Worm (Caenorhabditis elegans) whole organism, mixed stage, embryonic: ENCODE measurements around the gene R10E4.11.

Experiments used
- M03D4.4 ChIP-seq: sonication (generic microtip); optimal IDR thresholded peaks from 2 replicates; lab custom pipeline; 2017; ENCODE audit warnings: mild to moderate bottlenecking, missing genetic modification characterization, missing compliant biosample characterization
- bed-3 ChIP-seq: fragments of 200-800 bp; sonication (Bioruptor generic); optimal IDR thresholded peaks from 3 replicates; lab custom pipeline; 2018; ENCODE audit warnings: mild to moderate bottlenecking, missing genetic modification characterization, moderate library complexity, missing compliant biosample characterization
- blmp-1 ChIP-seq: fragments of 150-350 bp; optimal IDR thresholded peaks from 2 replicates; lab custom pipeline; 2014; ENCODE audit warnings: missing biosample characterization, missing genetic modification characterization
- ceh-39 ChIP-seq: fragments of 150-350 bp; optimal IDR thresholded peaks from 2 replicates; lab custom pipeline; 2014; ENCODE audit warnings: missing biosample characterization, missing genetic modification characterization
- ceh-43 ChIP-seq: fragments of 200-800 bp; sonication (Bioruptor generic); optimal IDR thresholded peaks from 2 replicates; lab custom pipeline; 2018; ENCODE audit warnings: mild to moderate bottlenecking, missing genetic modification characterization, moderate library complexity, missing compliant biosample characterization
- ceh-83 ChIP-seq: fragments of 200-800 bp; sonication (Bioruptor generic); optimal IDR thresholded peaks from 2 replicates; lab custom pipeline; 2018; ENCODE audit warnings: mild to moderate bottlenecking, missing genetic modification characterization, missing compliant biosample characterization
- ces-1 ChIP-seq: fragments of 150-350 bp; optimal IDR thresholded peaks from 2 replicates; lab custom pipeline; 2014; ENCODE audit warnings: missing biosample characterization, missing genetic modification reagents, missing genetic modification characterization
- cnd-1 ChIP-seq: fragments of 200-800 bp; sonication (Bioruptor generic); optimal IDR thresholded peaks from 2 replicates; lab custom pipeline; 2018; ENCODE audit warnings: mild to moderate bottlenecking, missing genetic modification characterization, missing compliant biosample characterization
- drap-1 ChIP-seq: fragments of 200-800 bp; sonication (Bioruptor generic); optimal IDR thresholded peaks from 3 replicates; lab custom pipeline; 2018; ENCODE audit warnings: mild to moderate bottlenecking, missing genetic modification characterization, missing compliant biosample characterization
- elt-1 ChIP-seq: sonication (generic microtip); optimal IDR thresholded peaks from 2 replicates; lab custom pipeline; 2017; ENCODE audit warnings: missing genetic modification characterization, mild to moderate bottlenecking, missing compliant biosample characterization, antibody characterized with exemption, moderate library complexity, borderline replicate concordance; ENCODE audit not compliant: insufficient read depth
- elt-3 ChIP-seq: fragments of 150-350 bp; optimal IDR thresholded peaks from 2 replicates; lab custom pipeline; 2014; ENCODE audit warnings: missing biosample characterization, missing genetic modification characterization
- flh-1 ChIP-seq: fragments of 200-800 bp; sonication (Bioruptor generic); optimal IDR thresholded peaks from 2 replicates; lab custom pipeline; 2018; ENCODE audit warnings: mild to moderate bottlenecking, missing genetic modification characterization, moderate library complexity, missing compliant biosample characterization
- ham-2 ChIP-seq: fragments of 200-800 bp; sonication (Bioruptor generic); optimal IDR thresholded peaks from 2 replicates; lab custom pipeline; 2018; ENCODE audit warnings: mild to moderate bottlenecking, missing genetic modification characterization, missing compliant biosample characterization
- hlh-1 ChIP-seq: fragments of 150-350 bp; optimal IDR thresholded peaks from 2 replicates; lab custom pipeline; 2014; ENCODE audit warnings: missing biosample characterization, missing genetic modification reagents, missing genetic modification characterization
- lin-13 ChIP-seq: fragments of 150-350 bp; optimal IDR thresholded peaks from 2 replicates; lab custom pipeline; 2014; ENCODE audit warnings: missing biosample characterization, missing genetic modification characterization
- lin-32 ChIP-seq: fragments of 200-800 bp; sonication (Bioruptor generic); optimal IDR thresholded peaks from 2 replicates; lab custom pipeline; 2018; ENCODE audit warnings: mild to moderate bottlenecking, missing genetic modification characterization, missing compliant biosample characterization
- lsy-2 ChIP-seq: fragments of 150-350 bp; optimal IDR thresholded peaks from 2 replicates; lab custom pipeline; 2014; ENCODE audit warnings: missing biosample characterization, missing genetic modification characterization
- mab-5 ChIP-seq: fragments of 150-350 bp; optimal IDR thresholded peaks from 2 replicates; lab custom pipeline; 2014; ENCODE audit warnings: missing biosample characterization, missing genetic modification characterization
- mep-1 ChIP-seq: fragments of 150-350 bp; optimal IDR thresholded peaks from 2 replicates; lab custom pipeline; 2017; ENCODE audit warnings: missing biosample characterization, missing genetic modification reagents, missing genetic modification characterization, inconsistent platforms
- mls-2 ChIP-seq: sonication (generic microtip); optimal IDR thresholded peaks from 2 replicates; lab custom pipeline; 2016; ENCODE audit warnings: mild to moderate bottlenecking, missing genetic modification characterization, moderate library complexity, missing compliant biosample characterization
- nhr-237 ChIP-seq: fragments of 150-350 bp; optimal IDR thresholded peaks from 2 replicates; lab custom pipeline; 2014; ENCODE audit warnings: missing biosample characterization, missing genetic modification characterization
- nhr-28 ChIP-seq: fragments of 150-350 bp; optimal IDR thresholded peaks from 2 replicates; lab custom pipeline; 2014; ENCODE audit warnings: missing biosample characterization, missing genetic modification characterization
- nhr-76 ChIP-seq: sonication (generic microtip); optimal IDR thresholded peaks from 2 replicates; lab custom pipeline; 2017; ENCODE audit warnings: missing biosample characterization, missing genetic modification characterization
- pha-4 ChIP-seq: fragments of 150-350 bp; optimal IDR thresholded peaks from 2 replicates; lab custom pipeline; 2018; ENCODE audit warnings: missing biosample characterization, missing genetic modification reagents, missing genetic modification characterization
- sem-2 ChIP-seq: fragments of 200-800 bp; sonication (Bioruptor generic); optimal IDR thresholded peaks from 2 replicates; lab custom pipeline; 2018; ENCODE audit warnings: mild to moderate bottlenecking, missing genetic modification characterization, missing compliant biosample characterization
- snpc-4 ChIP-seq: fragments of 150-350 bp; optimal IDR thresholded peaks from 2 replicates; lab custom pipeline; 2014; ENCODE audit warnings: missing biosample characterization, missing genetic modification characterization
- sptf-1 ChIP-seq: sonication (generic microtip); optimal IDR thresholded peaks from 2 replicates; lab custom pipeline; 2017; ENCODE audit warnings: mild to moderate bottlenecking, missing genetic modification characterization, moderate library complexity, missing compliant biosample characterization
- tbx-8 ChIP-seq: fragments of 200-800 bp; sonication (Bioruptor generic); optimal IDR thresholded peaks from 2 replicates; lab custom pipeline; 2018; ENCODE audit warnings: mild to moderate bottlenecking, missing genetic modification characterization, moderate library complexity, missing compliant biosample characterization
- unc-120 ChIP-seq: sonication (generic microtip); optimal IDR thresholded peaks from 2 replicates; lab custom pipeline; 2017; ENCODE audit warnings: missing genetic modification characterization, missing compliant biosample characterization; ENCODE audit not compliant: poor library complexity, severe bottlenecking
- unc-62 ChIP-seq: fragments of 150-350 bp; optimal IDR thresholded peaks from 2 replicates; lab custom pipeline; 2014; ENCODE audit warnings: missing biosample characterization, missing genetic modification reagents, missing genetic modification characterization
- zip-8 ChIP-seq: fragments of 150-350 bp; optimal IDR thresholded peaks from 2 replicates; lab custom pipeline; 2014; ENCODE audit warnings: missing biosample characterization, missing genetic modification characterization

R10E4.11 gene

DNA sequence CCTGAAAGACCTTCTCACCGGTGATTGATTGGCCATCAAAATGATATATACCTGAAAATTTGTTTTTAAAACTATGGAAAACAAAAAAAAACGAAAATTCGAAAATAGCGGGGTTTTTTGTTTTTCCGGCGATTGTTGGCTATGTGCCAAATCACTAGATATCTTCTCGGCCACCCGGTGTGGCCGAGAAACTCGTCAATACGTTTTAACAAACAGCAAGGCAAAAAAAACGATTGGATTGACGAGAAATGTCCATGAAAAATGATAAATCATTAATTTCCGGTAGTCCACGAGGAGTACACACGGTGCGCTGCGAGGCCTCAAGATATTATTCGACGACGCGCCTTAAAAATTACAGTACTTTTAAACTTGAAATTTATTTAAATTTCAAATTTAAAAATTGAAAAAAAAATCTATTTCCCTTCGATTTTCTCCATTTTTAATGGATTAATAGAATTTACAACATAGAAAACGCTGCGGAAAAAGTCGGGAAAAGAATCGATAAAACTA lies at the start of gene R10E4.11:
Gene R10E4.11 (minus strand): TSS at position 51 of the 510 bp plus-strand sequence.
- peak; percentile 13 for TF ChIP-seq ceh-39
- TF ChIP-seq flh-1 (GFP tag; lab: Kevin White, UChicago) = no peak
- TF ChIP-seq nhr-28 = no peak

DNA sequence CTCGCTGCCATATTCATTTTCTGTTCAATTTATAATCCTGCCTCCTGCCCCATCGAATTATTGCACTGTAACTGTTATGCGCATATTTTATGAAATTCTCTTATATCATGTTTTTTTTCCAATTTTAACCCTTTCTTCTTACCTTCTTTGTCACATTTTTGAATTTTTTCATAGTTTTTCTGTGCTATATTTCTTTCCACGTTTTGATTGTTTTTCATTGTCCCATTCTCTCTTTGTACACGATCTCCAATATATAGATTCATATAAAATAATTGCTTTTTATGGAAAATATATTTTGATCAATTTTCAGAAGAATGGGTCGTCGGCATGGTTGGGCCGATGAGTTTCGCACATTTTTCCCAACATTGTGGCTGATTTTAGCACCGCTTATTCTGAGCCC lies 49.0 kb upstream of the R10E4.11 start, which contains the start of gene B0285.6:
Gene B0285.6 (plus strand): TSS at position 301 of the 400 bp plus-strand sequence.
- no peak for TF ChIP-seq ham-2 (GFP tag; lab: Kevin White, UChicago)
- no peak for TF ChIP-seq flh-1 (GFP tag; lab: Kevin White, UChicago)
- no peak for TF ChIP-seq sem-2
- TF ChIP-seq ceh-83 (GFP tag; lab: Kevin White, UChicago) = no peak
- TF ChIP-seq blmp-1 (tag; lab: Kevin White, UChicago) = no peak
- no peak for TF ChIP-seq pha-4 (tag; lab: Kevin White, UChicago)
- no peak for TF ChIP-seq snpc-4 (tag; lab: Kevin White, UChicago)
- TF ChIP-seq mab-5 = no peak
- TF ChIP-seq mls-2 (tag; lab: Kevin White, UChicago) = no peak
- TF ChIP-seq bed-3 (GFP tag; lab: Kevin White, UChicago) = no peak
- no peak for TF ChIP-seq nhr-76 (tag; lab: Kevin White, UChicago)
- no peak for TF ChIP-seq cnd-1 (tag; lab: Kevin White, UChicago)
- no peak for TF ChIP-seq ces-1
- TF ChIP-seq hlh-1 = no peak
- TF ChIP-seq nhr-237 = no peak

DNA sequence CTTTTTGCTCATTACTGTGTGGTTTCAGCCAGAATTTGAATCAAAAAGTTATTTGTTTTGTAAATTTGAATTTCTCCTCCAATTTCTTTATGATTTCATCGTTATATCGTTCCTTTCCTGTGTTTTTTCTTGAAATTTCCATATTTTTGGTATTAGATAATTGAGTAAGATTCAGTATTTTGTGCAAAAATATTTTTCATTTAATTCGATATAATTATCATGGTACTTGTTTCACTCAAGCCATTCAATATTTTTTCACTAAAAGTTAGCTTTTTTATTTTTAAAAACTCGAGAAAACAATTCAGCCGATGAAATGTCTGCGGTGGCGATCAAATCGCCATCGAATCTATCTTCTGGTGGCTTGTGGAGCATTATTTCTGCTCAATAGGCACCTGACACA lies 44.2 kb upstream of the R10E4.11 start, which contains the start of gene hse-5:
Gene hse-5 (plus strand): TSS at position 301 of the 400 bp plus-strand sequence.
- TF ChIP-seq nhr-28 (no peak), zip-8 (tag; lab: Kevin White, UChicago) (no peak), sptf-1 (tag; lab: Kevin White, UChicago) (no peak), nhr-76 (tag; lab: Kevin White, UChicago) (no peak), ceh-43 (no peak)

DNA sequence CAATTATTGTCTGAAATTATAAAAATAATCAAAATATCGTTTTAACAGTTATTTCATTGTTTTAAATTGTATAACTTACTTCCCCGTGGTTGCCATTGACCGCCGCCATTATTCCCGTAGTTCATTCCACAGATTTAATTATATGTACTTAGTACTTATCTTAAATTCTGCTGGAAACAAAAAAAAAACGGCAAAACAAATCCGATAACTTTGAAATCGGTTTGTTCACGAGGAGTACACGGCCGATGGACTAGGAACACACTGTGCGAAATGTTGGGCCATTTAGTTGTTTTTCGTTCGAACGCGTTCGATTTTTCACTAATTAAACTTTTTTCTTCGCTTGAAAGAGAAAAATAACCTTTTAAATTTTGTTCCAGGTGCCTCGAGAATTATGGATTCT lies 42.2 kb upstream of the R10E4.11 start, which contains the start of the genes B0285.3 and lcmt-1:
Gene B0285.3 (minus strand): TSS at position 267 of the 400 bp plus-strand sequence.
Gene lcmt-1 (plus strand): TSS at position 377 of the 400 bp plus-strand sequence.
- TF ChIP-seq tbx-8 (no peak), lin-13 (tag; lab: Kevin White, UChicago) (no peak), unc-62 (GFP tag; lab: Kevin White, UChicago) (no peak), zip-8 (tag; lab: Kevin White, UChicago) (no peak), lin-32 (GFP tag; lab: Kevin White, UChicago) (no peak), nhr-237 (no peak), drap-1 (no peak), elt-3 (tag; lab: Kevin White, UChicago) (no peak), nhr-76 (tag; lab: Kevin White, UChicago) (no peak)
- TF ChIP-seq, all 35 proteins: peak for 0

DNA sequence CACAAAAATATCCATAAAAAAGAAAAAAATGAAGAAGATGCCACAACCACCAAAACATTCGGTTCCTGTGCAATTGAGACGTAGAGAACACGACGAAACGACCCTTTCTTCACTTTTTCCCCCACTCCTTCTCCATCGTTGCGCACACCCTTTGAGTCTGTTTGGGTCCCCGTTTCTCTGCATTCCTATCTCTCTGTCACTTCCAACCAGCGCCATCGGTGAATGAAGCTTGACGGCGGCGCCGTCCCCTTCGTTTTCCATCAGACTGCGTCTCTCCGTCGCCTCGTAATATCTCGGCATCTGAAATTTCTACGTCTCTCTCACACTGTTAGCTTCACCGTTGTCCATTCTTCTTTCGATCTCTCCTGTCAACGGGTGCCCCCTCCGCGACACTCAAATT lies 34.8 kb upstream of the R10E4.11 start:
- TF ChIP-seq ceh-83 (GFP tag; lab: Kevin White, UChicago) = no peak
- no peak for TF ChIP-seq ham-2 (GFP tag; lab: Kevin White, UChicago)
- TF ChIP-seq ces-1 = no peak
- TF ChIP-seq sptf-1 (tag; lab: Kevin White, UChicago) = no peak
- no peak for TF ChIP-seq nhr-28
- no peak for TF ChIP-seq zip-8 (tag; lab: Kevin White, UChicago)
- TF ChIP-seq flh-1 (GFP tag; lab: Kevin White, UChicago) = no peak
- no peak for TF ChIP-seq elt-1 (tag; lab: Kevin White, UChicago)
- no peak for TF ChIP-seq ceh-39
- TF ChIP-seq unc-120 (tag; lab: Kevin White, UChicago) = no peak
- no peak for TF ChIP-seq unc-62 (GFP tag; lab: Kevin White, UChicago)
- TF ChIP-seq M03D4.4 (tag; lab: Kevin White, UChicago) = no peak
- TF ChIP-seq lsy-2 (tag; lab: Kevin White, UChicago) = no peak
- TF ChIP-seq lin-13 (tag; lab: Kevin White, UChicago) = no peak
- no peak for TF ChIP-seq sem-2
- no peak for TF ChIP-seq lin-32 (GFP tag; lab: Kevin White, UChicago)
- no peak for TF ChIP-seq mep-1
- TF ChIP-seq tbx-8 = no peak
- no peak for TF ChIP-seq hlh-1
